Fruit fly (Drosophila melanogaster) whole organism: ENCODE data around the gene Ser7.

Experiments used
- CG8478 ChIP-seq: fragments of >200 bp; optimal IDR thresholded peaks from 2 replicates; lab custom pipeline; 2018; ENCODE audit warnings: inconsistent platforms
- Dll ChIP-seq: fragments of >200 bp; optimal IDR thresholded peaks from 2 replicates; lab custom pipeline; 2017
- EcR ChIP-seq, 2 experiments: fragments of >200 bp; optimal IDR thresholded peaks; 2 replicates each; lab custom pipeline; 2017; ENCODE audit warnings: missing biosample characterization in 2 of 2, missing genetic modification characterization in 2 of 2, missing genetic modification reagents in 2 of 2
- pan ChIP-seq: fragments of >200 bp; optimal IDR thresholded peaks from 2 replicates; lab custom pipeline; 2017
- psq ChIP-seq: fragments of >200 bp; optimal IDR thresholded peaks from 2 replicates; lab custom pipeline; 2017
- usp ChIP-seq: fragments of >200 bp; optimal IDR thresholded peaks from 2 replicates; lab custom pipeline; 2017; ENCODE audit warnings: missing biosample characterization, missing genetic modification characterization, mixed read lengths

The Ser7 gene

dm6 chrX:9864882-9865281, at the start of gene Ser7:
Gene Ser7 (plus strand): TSS chrX:9865233.
- no peak for TF ChIP-seq pan (lab: Kevin White, UChicago)
- no peak for TF ChIP-seq psq (lab: Kevin White, UChicago)
- TF ChIP-seq EcR (GFP tag; optimal IDR thresholded peaks at IDR 0.05; lab: Kevin White, UChicago): no peak
- no peak for TF ChIP-seq Dll (lab: Kevin White, UChicago)
- no peak for TF ChIP-seq CG8478 (lab: Kevin White, UChicago)
- TF ChIP-seq usp (GFP tag; lab: Kevin White, UChicago): no peak

dm6 chrX:9816063-9816462, 49.0 kb upstream of the Ser7 start:
- no peak for TF ChIP-seq CG8478 (lab: Kevin White, UChicago)
- TF ChIP-seq pan (lab: Kevin White, UChicago): no peak
- TF ChIP-seq psq (lab: Kevin White, UChicago): no peak
- TF ChIP-seq usp (GFP tag; lab: Kevin White, UChicago): no peak
- TF ChIP-seq Dll (lab: Kevin White, UChicago): no peak
- TF ChIP-seq EcR (GFP tag; optimal IDR thresholded peaks at IDR 0.05; lab: Kevin White, UChicago): no peak

dm6 chrX:9829896-9830295, 35.1 kb upstream of the Ser7 start:
- no peak for TF ChIP-seq EcR (GFP tag; optimal IDR thresholded peaks at IDR 0.05; lab: Kevin White, UChicago)
- no peak for TF ChIP-seq pan (lab: Kevin White, UChicago)
- no peak for TF ChIP-seq CG8478 (lab: Kevin White, UChicago)
- no peak for TF ChIP-seq Dll (lab: Kevin White, UChicago)
- no peak for TF ChIP-seq psq (lab: Kevin White, UChicago)
- TF ChIP-seq usp (GFP tag; lab: Kevin White, UChicago): no peak

- TF ChIP-seq Dll (lab: Kevin White, UChicago) (no peak), psq (lab: Kevin White, UChicago) (no peak), EcR (GFP tag; optimal IDR thresholded peaks at IDR 0.05; lab: Kevin White, UChicago) (no peak), usp (GFP tag; lab: Kevin White, UChicago) (no peak), CG8478 (lab: Kevin White, UChicago) (no peak), pan (lab: Kevin White, UChicago) (no peak)
Measured at dm6 chrX:9833028-9833427, 32.0 kb upstream of the Ser7 start.

- TF ChIP-seq psq (lab: Kevin White, UChicago) (no peak), EcR (GFP tag; optimal IDR thresholded peaks at IDR 0.05; lab: Kevin White, UChicago) (no peak), Dll (lab: Kevin White, UChicago) (no peak), usp (GFP tag; lab: Kevin White, UChicago) (no peak), CG8478 (lab: Kevin White, UChicago) (no peak), pan (lab: Kevin White, UChicago) (no peak)
Measured at dm6 chrX:9847529-9847928, 17.5 kb upstream of the Ser7 start.

dm6 chrX:9868510-9869248, 3.6 kb downstream of the Ser7 start, which contains the start of gene CG45060:
Gene CG45060 (minus strand): TSS chrX:9868568.
- TF ChIP-seq CG8478 (lab: Kevin White, UChicago) (no peak), usp (GFP tag; lab: Kevin White, UChicago) (no peak), Dll (lab: Kevin White, UChicago) (no peak), psq (lab: Kevin White, UChicago) (no peak), pan (lab: Kevin White, UChicago) (no peak), EcR (GFP tag; optimal IDR thresholded peaks at IDR 0.05; lab: Kevin White, UChicago) (no peak)

dm6 chrX:9871632-9872031, 6.6 kb downstream of the Ser7 start, which contains the start of gene CG45061:
Gene CG45061 (minus strand): TSS chrX:9871702.
- TF ChIP-seq CG8478 (lab: Kevin White, UChicago) (no peak), psq (lab: Kevin White, UChicago) (no peak), Dll (lab: Kevin White, UChicago) (no peak), EcR (GFP tag; optimal IDR thresholded peaks at IDR 0.05; lab: Kevin White, UChicago) (no peak), usp (GFP tag; lab: Kevin White, UChicago) (no peak), pan (lab: Kevin White, UChicago) (no peak)

dm6 chrX:9873917-9874316, 8.9 kb downstream of the Ser7 start, which contains the start of gene CG32695:
Gene CG32695 (minus strand): TSS chrX:9874057.
- no peak for TF ChIP-seq usp (GFP tag; lab: Kevin White, UChicago)
- no peak for TF ChIP-seq psq (lab: Kevin White, UChicago)
- no peak for TF ChIP-seq EcR (GFP tag; optimal IDR thresholded peaks at IDR 0.05; lab: Kevin White, UChicago)
- TF ChIP-seq CG8478 (lab: Kevin White, UChicago): no peak
- no peak for TF ChIP-seq Dll (lab: Kevin White, UChicago)
- TF ChIP-seq pan (lab: Kevin White, UChicago): no peak

- TF ChIP-seq EcR (GFP tag; optimal IDR thresholded peaks at IDR 0.05; lab: Kevin White, UChicago) (no peak), pan (lab: Kevin White, UChicago) (no peak), psq (lab: Kevin White, UChicago) (no peak), Dll (lab: Kevin White, UChicago) (no peak), CG8478 (lab: Kevin White, UChicago) (no peak), usp (GFP tag; lab: Kevin White, UChicago) (no peak)
Measured at dm6 chrX:9875948-9876853, 11.2 kb downstream of the Ser7 start, which contains the start of gene CG15247. Gene CG15247 (minus strand): TSS chrX:9876672.

dm6 chrX:9877240-9877639, 12.2 kb downstream of the Ser7 start:
- TF ChIP-seq usp (GFP tag; lab: Kevin White, UChicago) (no peak), psq (lab: Kevin White, UChicago) (no peak), EcR (GFP tag; optimal IDR thresholded peaks at IDR 0.05; lab: Kevin White, UChicago) (no peak), Dll (lab: Kevin White, UChicago) (no peak), CG8478 (lab: Kevin White, UChicago) (no peak), pan (lab: Kevin White, UChicago) (no peak)
